Fruit fly (Drosophila melanogaster) S2 (cell line): ENCODE data around the gene CG13950.

Experiments used
- CG8478 ChIP-seq: fragments of >200 bp; optimal IDR thresholded peaks from 2 replicates; lab custom pipeline; 2018
- CTCF ChIP-seq, 2 experiments: fragments of >200 bp; optimal IDR thresholded peaks; 2 replicates each; lab custom pipeline; 2018

DNA sequence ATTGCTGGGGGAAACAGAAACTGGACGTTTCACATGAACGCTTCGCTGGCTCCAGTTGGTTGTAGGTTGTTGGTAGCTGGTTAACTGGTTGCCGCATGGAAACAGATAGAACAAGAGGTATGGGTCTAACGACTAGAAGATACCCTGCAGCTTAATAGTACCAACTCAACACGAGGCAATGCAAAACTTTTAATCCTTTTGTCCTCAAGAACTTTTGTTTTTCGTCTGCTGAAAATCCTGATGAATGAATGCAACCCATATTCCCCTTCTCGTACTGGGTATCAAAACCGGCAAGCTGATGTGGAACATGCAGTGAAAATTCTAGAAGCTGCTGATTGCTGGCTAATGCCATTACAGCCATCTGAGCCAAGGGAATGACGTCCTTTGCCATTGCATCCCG lies 22.0 kb upstream of the CG13950 start:
- no peak for TF ChIP-seq CG8478 (lab: Kevin White, UChicago)
- no peak for TF ChIP-seq CTCF (optimal IDR thresholded peaks at IDR 0.05; lab: Kevin White, UChicago)
